Fruit fly (Drosophila melanogaster) whole organism, adult: Measurements from ENCODE around the gene Lcp65Af.

Experiments
- CG11617 ChIP-seq: fragments of 200-800 bp; sonication (Bioruptor generic); optimal IDR thresholded peaks from 2 replicates; lab custom pipeline; 2017; ENCODE audit warnings: mild to moderate bottlenecking, missing biosample characterization, missing genetic modification reagents, missing genetic modification characterization
- CG12768 ChIP-seq: fragments of 200-800 bp; sonication (Bioruptor generic); optimal IDR thresholded peaks from 2 replicates; lab custom pipeline; 2017; ENCODE audit warnings: missing biosample characterization, missing genetic modification characterization, mild to moderate bottlenecking, moderate library complexity, missing genetic modification reagents
- CG14711 ChIP-seq: fragments of 200-800 bp; sonication (Bioruptor generic); optimal IDR thresholded peaks from 2 replicates; lab custom pipeline; 2018; ENCODE audit warnings: missing biosample characterization, mild to moderate bottlenecking, missing genetic modification characterization, moderate library complexity
- CG1620 ChIP-seq: fragments of 200-800 bp; sonication (Bioruptor generic); optimal IDR thresholded peaks from 2 replicates; lab custom pipeline; 2016; ENCODE audit warnings: missing biosample characterization, missing genetic modification characterization
- CG33017 ChIP-seq: fragments of 200-800 bp; sonication (Bioruptor generic); optimal IDR thresholded peaks from 2 replicates; lab custom pipeline; 2018; ENCODE audit warnings: missing biosample characterization, mild to moderate bottlenecking, missing genetic modification characterization, moderate library complexity
- CG5204 ChIP-seq: fragments of 200-800 bp; sonication (Bioruptor generic); optimal IDR thresholded peaks from 2 replicates; lab custom pipeline; 2016; ENCODE audit warnings: missing biosample characterization, missing genetic modification characterization
- CG7045 ChIP-seq: fragments of 200-800 bp; sonication (Bioruptor generic); optimal IDR thresholded peaks from 2 replicates; lab custom pipeline; 2017; ENCODE audit warnings: missing biosample characterization, mild to moderate bottlenecking, missing genetic modification characterization
- CG7101 ChIP-seq: fragments of 200-800 bp; sonication (Bioruptor generic); optimal IDR thresholded peaks from 2 replicates; lab custom pipeline; 2018; ENCODE audit warnings: missing biosample characterization, mild to moderate bottlenecking, missing genetic modification characterization, moderate library complexity
- Clk ChIP-seq: fragments of 200-800 bp; sonication (Bioruptor generic); optimal IDR thresholded peaks from 2 replicates; lab custom pipeline; 2017; ENCODE audit warnings: missing biosample characterization, missing genetic modification characterization
- Crg-1 ChIP-seq: fragments of 200-800 bp; sonication (Bioruptor generic); optimal IDR thresholded peaks from 2 replicates; lab custom pipeline; 2016; ENCODE audit warnings: missing biosample characterization, missing genetic modification characterization
- Hr96 ChIP-seq: fragments of 200-800 bp; sonication (Bioruptor generic); optimal IDR thresholded peaks from 2 replicates; lab custom pipeline; 2016; ENCODE audit warnings: missing biosample characterization, missing genetic modification characterization
- Mnt ChIP-seq: fragments of 200-800 bp; sonication (Bioruptor generic); optimal IDR thresholded peaks from 2 replicates; lab custom pipeline; 2016; ENCODE audit warnings: missing biosample characterization, mild to moderate bottlenecking, missing genetic modification characterization
- bab1 ChIP-seq: fragments of 200-800 bp; sonication (Bioruptor generic); optimal IDR thresholded peaks from 3 replicates; lab custom pipeline; 2019; ENCODE audit warnings: missing biosample characterization, mild to moderate bottlenecking, missing genetic modification characterization, moderate library complexity
- cic ChIP-seq: fragments of 200-800 bp; sonication (Bioruptor generic); optimal IDR thresholded peaks from 2 replicates; lab custom pipeline; 2017; ENCODE audit warnings: missing biosample characterization, mild to moderate bottlenecking, missing genetic modification characterization, moderate library complexity
- cnc ChIP-seq, 2 experiments: fragments of >200 bp; optimal IDR thresholded peaks; 2 replicates each; lab custom pipeline; 2017
- kay ChIP-seq: fragments of 200-800 bp; sonication (Bioruptor generic); peaks from one replicate; lab custom pipeline; 2016; ENCODE audit warnings: missing biosample characterization, missing genetic modification characterization, borderline replicate concordance
- ovo ChIP-seq: fragments of 200-800 bp; sonication (Bioruptor generic); optimal IDR thresholded peaks from 2 replicates; lab custom pipeline; 2016; ENCODE audit warnings: missing biosample characterization, missing genetic modification characterization
- pad ChIP-seq: fragments of 200-800 bp; sonication (Bioruptor generic); optimal IDR thresholded peaks from 3 replicates; lab custom pipeline; 2017; ENCODE audit warnings: missing biosample characterization, missing genetic modification characterization, mild to moderate bottlenecking, moderate library complexity, missing genetic modification reagents
- tj ChIP-seq: fragments of 200-800 bp; sonication (Bioruptor generic); optimal IDR thresholded peaks from 3 replicates; lab custom pipeline; 2017; ENCODE audit warnings: missing biosample characterization, mild to moderate bottlenecking, missing genetic modification characterization, moderate library complexity
- toe ChIP-seq: fragments of 200-800 bp; sonication (Bioruptor generic); optimal IDR thresholded peaks from 2 replicates; lab custom pipeline; 2016; ENCODE audit warnings: missing biosample characterization, missing genetic modification characterization

Lcp65Af gene

dm6 chr3L:6135174-6135573 is 1.4 kb downstream of the Lcp65Af start, which contains the start of gene Lcp65Ag1:
Gene Lcp65Ag1 (minus strand): TSS chr3L:6135274.
- TF ChIP-seq Hr96 (GFP tag; lab: Kevin White, UChicago) (no peak), Mnt (GFP tag; lab: Kevin White, UChicago) (no peak), Crg-1 (no peak), CG7045 (GFP tag; lab: Kevin White, UChicago) (no peak), toe (GFP tag; lab: Kevin White, UChicago) (no peak), CG14711 (no peak), tj (no peak), kay (GFP tag; lab: Kevin White, UChicago) (no peak), CG33017 (tag; lab: Kevin White, UChicago) (no peak), Clk (no peak), CG11617 (GFP tag; lab: Kevin White, UChicago) (no peak), ovo (no peak), CG7101 (no peak), cnc (optimal IDR thresholded peaks at IDR 0.05; lab: Kevin White, UChicago) (no peak), CG5204 (GFP tag; lab: Kevin White, UChicago) (no peak), CG1620 (GFP tag; lab: Kevin White, UChicago) (no peak)

dm6 chr3L:6133546-6133945 is 3.0 kb downstream of the Lcp65Af start, which contains the start of gene Lcp65Ag2:
Gene Lcp65Ag2 (minus strand): TSS chr3L:6133593.
- no peak for TF ChIP-seq CG7101
- TF ChIP-seq CG11617 (GFP tag; lab: Kevin White, UChicago), result no peak
- no peak for TF ChIP-seq CG5204 (GFP tag; lab: Kevin White, UChicago)
- TF ChIP-seq bab1 (GFP tag; lab: Kevin White, UChicago), result no peak
- TF ChIP-seq toe (GFP tag; lab: Kevin White, UChicago), result no peak
- no peak for TF ChIP-seq CG33017 (tag; lab: Kevin White, UChicago)
- no peak for TF ChIP-seq CG7045 (GFP tag; lab: Kevin White, UChicago)
- no peak for TF ChIP-seq pad (GFP tag; lab: Kevin White, UChicago)

DNA sequence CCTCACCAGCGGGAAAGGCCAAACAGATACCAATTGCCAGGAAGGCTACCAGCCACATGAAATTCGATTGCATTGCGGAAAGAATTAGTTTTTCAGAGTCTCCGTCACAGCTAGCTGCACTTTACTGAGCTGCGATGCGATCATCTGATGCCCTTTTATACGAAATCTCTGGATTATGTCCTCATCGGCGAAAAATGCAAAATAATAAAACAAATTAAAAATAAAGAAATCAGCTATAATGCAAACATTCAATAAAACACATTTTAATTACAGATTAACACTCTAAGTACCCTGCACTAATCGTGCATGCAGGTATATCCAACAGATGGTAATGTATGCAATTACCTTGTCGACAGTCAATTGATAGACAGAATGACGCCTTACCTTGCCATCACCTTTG is 4.6 kb downstream of the Lcp65Af start, which contains the start of gene Cpr65Au:
TSS of gene Cpr65Au (minus strand) at position 101 of the 400 bp plus-strand sequence.
- TF ChIP-seq bab1 (GFP tag; lab: Kevin White, UChicago), result no peak

dm6 chr3L:6130944-6131343 is 5.6 kb downstream of the Lcp65Af start, which contains the start of gene Lcp65Ag3:
Gene Lcp65Ag3 (minus strand): TSS chr3L:6130989.
- TF ChIP-seq Hr96 (GFP tag; lab: Kevin White, UChicago), result no peak
- no peak for TF ChIP-seq CG7045 (GFP tag; lab: Kevin White, UChicago)
- TF ChIP-seq CG33017 (tag; lab: Kevin White, UChicago), result no peak
- TF ChIP-seq CG5204 (GFP tag; lab: Kevin White, UChicago), result no peak
- no peak for TF ChIP-seq CG14711
- no peak for TF ChIP-seq pad (GFP tag; lab: Kevin White, UChicago)
- no peak for TF ChIP-seq Crg-1
- no peak for TF ChIP-seq CG1620 (GFP tag; lab: Kevin White, UChicago)
- TF ChIP-seq kay (GFP tag; lab: Kevin White, UChicago), result no peak
- TF ChIP-seq CG12768, result no peak
- TF ChIP-seq CG11617 (GFP tag; lab: Kevin White, UChicago), result no peak
- no peak for TF ChIP-seq Mnt (GFP tag; lab: Kevin White, UChicago)
- no peak for TF ChIP-seq tj
- TF ChIP-seq bab1 (GFP tag; lab: Kevin White, UChicago), result no peak
- TF ChIP-seq cnc (optimal IDR thresholded peaks at IDR 0.05; lab: Kevin White, UChicago), result no peak
- TF ChIP-seq toe (GFP tag; lab: Kevin White, UChicago), result no peak
- TF ChIP-seq Clk, result no peak
- TF ChIP-seq cic, result no peak
- no peak for TF ChIP-seq ovo
- TF ChIP-seq CG7101, result no peak

DNA sequence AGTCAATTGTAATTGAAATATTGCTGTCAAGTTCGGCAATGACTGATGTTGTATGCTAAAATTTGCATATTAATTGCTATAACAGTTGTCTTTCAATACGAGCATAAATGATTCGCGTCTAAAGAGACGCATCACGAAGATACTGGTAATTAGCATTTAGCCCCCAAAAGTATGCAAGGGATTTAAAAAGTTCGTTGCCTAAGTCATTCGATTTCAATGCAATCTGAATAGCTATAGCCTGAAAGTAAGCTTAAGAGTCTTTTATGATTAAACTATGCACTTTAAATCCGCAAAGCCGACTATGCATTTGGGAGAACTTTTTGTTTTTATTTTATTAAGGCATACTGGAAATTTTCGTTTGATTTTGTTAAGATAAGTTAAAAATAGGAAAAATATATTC is 7.0 kb downstream of the Lcp65Af start:
- TF ChIP-seq cnc (optimal IDR thresholded peaks at IDR 0.05; lab: Kevin White, UChicago) (no peak), CG12768 (no peak), CG14711 (no peak), Clk (no peak), kay (GFP tag; lab: Kevin White, UChicago) (no peak), ovo (no peak), CG5204 (GFP tag; lab: Kevin White, UChicago) (no peak), toe (GFP tag; lab: Kevin White, UChicago) (no peak), tj (no peak), CG33017 (tag; lab: Kevin White, UChicago) (no peak)

DNA sequence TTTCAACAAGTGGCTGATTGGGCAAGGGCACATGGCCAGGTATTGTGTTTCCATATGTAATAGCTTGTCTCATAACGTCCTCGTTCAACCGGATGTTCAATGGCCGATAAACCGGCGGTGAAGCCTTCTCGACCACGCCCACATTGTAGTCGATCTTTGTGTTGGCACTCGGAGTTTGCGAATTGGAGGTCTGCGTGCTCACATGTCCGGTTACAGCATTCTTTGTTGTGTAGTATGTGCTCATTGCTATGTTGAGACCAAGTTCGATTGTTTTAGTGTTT is 11.2 kb downstream of the Lcp65Af start:
- TF ChIP-seq pad (GFP tag; lab: Kevin White, UChicago), result no peak
- TF ChIP-seq Mnt (GFP tag; lab: Kevin White, UChicago), result no peak
- no peak for TF ChIP-seq Hr96 (GFP tag; lab: Kevin White, UChicago)
- TF ChIP-seq CG11617 (GFP tag; lab: Kevin White, UChicago), result no peak
- no peak for TF ChIP-seq cnc (optimal IDR thresholded peaks at IDR 0.05; lab: Kevin White, UChicago)
- TF ChIP-seq CG7101, result no peak

DNA sequence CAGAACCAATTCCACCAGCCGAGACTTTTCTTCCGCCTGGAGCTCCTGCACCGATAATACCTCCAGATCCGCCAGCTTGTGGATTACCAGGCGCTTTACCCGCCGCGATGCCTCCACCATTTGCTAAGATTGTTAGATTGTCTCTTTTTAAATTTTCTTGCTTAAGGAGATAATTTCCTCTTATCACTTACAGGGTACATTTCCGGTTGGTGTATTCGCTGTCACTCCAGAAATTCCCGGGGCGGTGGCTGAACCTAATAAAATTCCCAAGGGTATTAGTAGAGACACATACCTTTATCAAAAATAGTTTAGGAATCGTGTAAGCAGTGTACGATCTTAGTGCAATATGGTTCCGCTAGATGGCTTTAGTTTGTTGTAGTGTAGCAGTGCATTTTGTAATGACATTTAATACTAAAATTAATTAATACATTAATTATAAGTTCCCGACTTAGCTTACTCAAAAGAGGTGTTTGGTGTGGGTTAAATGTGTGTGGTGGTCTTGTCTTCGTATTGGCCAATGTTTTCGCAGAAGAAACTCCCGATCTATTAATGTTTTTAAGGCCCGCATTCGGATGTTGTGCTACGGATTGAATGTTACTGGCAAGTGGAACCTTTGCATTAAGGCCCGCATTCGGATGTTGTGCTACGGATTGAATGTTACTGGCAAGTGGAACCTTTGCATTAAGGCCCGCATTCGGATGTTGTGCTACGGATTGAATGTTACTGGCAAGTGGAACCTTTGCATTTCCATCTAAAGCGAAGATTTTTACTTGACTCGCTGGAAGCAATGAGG is 11.8 kb downstream of the Lcp65Af start:
- TF ChIP-seq kay (GFP tag; lab: Kevin White, UChicago), result no peak
- no peak for TF ChIP-seq pad (GFP tag; lab: Kevin White, UChicago)
- TF ChIP-seq cnc (optimal IDR thresholded peaks at IDR 0.05; lab: Kevin White, UChicago), result no peak
- peak; percentile 47 for TF ChIP-seq Hr96 (GFP tag; lab: Kevin White, UChicago)
- peak; percentile 20 for TF ChIP-seq CG7045 (GFP tag; lab: Kevin White, UChicago)
- peak; percentile 12 for TF ChIP-seq toe (GFP tag; lab: Kevin White, UChicago)
- TF ChIP-seq Mnt (GFP tag; lab: Kevin White, UChicago), result no peak
